Fruit fly (Drosophila melanogaster): Measurements from ENCODE around the gene Gabat.

Gene Gabat

DNA sequence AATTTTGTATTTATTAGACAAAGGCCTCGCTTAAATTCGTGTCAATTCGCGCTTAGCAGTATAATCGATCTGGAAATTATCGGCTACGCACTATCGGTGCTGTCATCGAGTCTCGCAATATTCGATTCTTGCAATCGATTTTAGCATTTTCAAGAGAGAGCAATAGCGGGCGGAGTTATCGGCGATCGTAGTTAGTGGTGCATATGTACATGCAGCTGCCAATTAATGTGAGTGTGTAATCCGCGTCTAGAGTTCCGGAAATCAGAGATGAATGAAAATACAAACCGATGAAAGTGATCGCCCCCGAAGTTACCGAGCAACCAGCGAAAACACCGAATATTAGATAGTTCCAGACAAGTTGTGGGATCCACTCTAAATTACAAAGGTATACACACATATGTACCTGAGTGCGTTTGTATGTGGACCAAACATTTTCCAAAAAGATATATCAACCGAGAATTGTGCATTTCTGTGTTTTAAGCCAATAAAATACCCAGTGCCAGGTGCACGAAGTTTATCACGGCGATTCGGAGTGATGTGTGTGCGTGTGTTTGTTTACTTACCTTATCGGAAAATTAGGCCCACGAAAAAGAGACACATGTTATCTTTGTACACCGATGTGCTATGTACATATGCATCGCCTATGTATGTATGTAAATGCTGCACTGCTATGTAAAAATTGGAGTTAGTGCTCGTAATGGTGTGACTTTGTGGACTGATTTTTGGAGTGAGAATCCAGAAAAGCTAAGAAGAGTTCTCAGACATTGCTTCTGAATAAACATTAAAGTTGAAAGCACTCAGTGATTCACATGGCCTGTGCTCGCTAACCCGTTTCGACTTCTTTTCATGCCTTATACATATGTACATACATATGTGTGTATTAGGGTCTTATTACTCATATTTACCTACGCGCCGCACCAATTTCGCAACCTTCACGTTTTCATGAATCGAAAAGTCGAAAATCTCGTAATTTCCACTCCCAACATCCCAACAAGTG is 6.1 kb upstream of the Gabat start (continued):
- TF ChIP-seq hth (optimal IDR thresholded peaks at IDR 0.05), result no peak
- no peak for TF ChIP-seq CG18476 (GFP tag; optimal IDR thresholded peaks at IDR 0.05)
- TF ChIP-seq CHES-1-like (GFP tag; optimal IDR thresholded peaks at IDR 0.05), result peak; percentile 12
- TF ChIP-seq inv (GFP tag; IDR thresholded peaks at IDR 0.05; ENCODE audit: partially characterized antibody), result peak; percentile 81
- TF ChIP-seq CG1603 (tag; optimal IDR thresholded peaks at IDR 0.05), result peak; percentile 79
- TF ChIP-seq zen (tag; optimal IDR thresholded peaks at IDR 0.05), result peak; percentile 24
- no peak for TF ChIP-seq Bdp1 (GFP tag; optimal IDR thresholded peaks at IDR 0.05)
- peak; percentile 44 for TF ChIP-seq mirr (GFP tag; optimal IDR thresholded peaks at IDR 0.05)
- TF ChIP-seq Bgb (GFP tag; IDR thresholded peaks at IDR 0.05; ENCODE audit: partially characterized antibody), result peak; percentile 96
- peak; percentile 52 for TF ChIP-seq CG17912 (GFP tag; optimal IDR thresholded peaks at IDR 0.05)
- TF ChIP-seq Dp (GFP tag; optimal IDR thresholded peaks at IDR 0.05), result peak; percentile 89
- TF ChIP-seq CG13123 (GFP tag; optimal IDR thresholded peaks at IDR 0.05), result no peak
- TF ChIP-seq CG10462 (GFP tag; optimal IDR thresholded peaks at IDR 0.05), result no peak
- TF ChIP-seq Taf1 (GFP tag; IDR thresholded peaks at IDR 0.05), result no peak
- TF ChIP-seq CG34422 (GFP tag; IDR thresholded peaks at IDR 0.05), result peak; percentile 63; the same call in 1 of the 3 replicates

DNA sequence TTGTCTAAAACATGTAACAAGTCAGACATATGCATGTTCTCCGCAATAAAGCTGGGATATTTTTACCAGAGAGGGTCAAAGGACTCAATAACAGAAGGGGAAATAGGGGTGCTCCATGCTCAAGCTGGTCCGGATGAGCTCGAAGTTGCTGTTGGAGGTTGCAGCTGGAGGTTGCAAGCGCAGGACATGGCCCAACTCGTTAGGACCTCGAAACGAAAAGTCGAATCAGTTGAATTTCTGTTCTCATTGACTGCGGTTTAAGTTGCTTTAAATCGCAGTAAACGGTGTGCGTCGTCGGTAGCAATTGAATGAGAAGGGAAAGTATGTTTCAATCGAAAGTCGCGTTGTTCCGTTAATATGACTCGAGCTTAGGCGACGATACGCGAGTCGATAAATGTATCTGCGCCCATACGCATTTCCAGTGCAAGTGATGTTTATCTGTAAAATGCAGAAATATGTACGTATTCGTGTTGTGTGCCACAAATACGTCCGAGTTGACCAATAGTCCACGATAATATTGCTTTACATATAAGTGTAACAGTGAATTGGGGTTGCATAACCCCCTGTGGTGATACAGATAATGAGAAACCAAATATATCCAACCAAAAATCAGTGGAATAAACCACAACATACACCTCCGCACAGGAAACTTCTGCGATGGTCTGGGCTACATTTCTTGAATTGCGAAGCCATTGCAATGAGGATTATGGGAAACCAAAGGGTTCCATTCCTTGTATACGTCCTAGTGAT is 4.7 kb upstream of the Gabat start, which contains the start of gene kug:
Gene kug (plus strand): TSS at position 269 of the 750 bp plus-strand sequence.
- TF ChIP-seq vnd (GFP tag; IDR thresholded peaks at IDR 0.05; ENCODE audit: partially characterized antibody) (0 out of 3 replicates have a peak, but pooled peaks have one; percentile 18), D (optimal IDR thresholded peaks at IDR 0.05) (peak; percentile 46), D (GFP tag; optimal IDR thresholded peaks at IDR 0.05) (no peak), CG6791 (GFP tag; IDR thresholded peaks at IDR 0.05; ENCODE audit: partially characterized antibody) (0 out of 3 replicates have a peak, but pooled peaks have one; percentile 27), Antp (GFP tag; optimal IDR thresholded peaks at IDR 0.05) (no peak), Bgb (GFP tag; IDR thresholded peaks at IDR 0.05; ENCODE audit: partially characterized antibody) (peak; percentile 19; the same call in 1 of the 2 replicates), bbx (GFP tag; IDR thresholded peaks at IDR 0.05; ENCODE audit: partially characterized antibody) (0 out of 2 replicates have a peak, but pooled peaks have one; percentile 31), eve (GFP tag; optimal IDR thresholded peaks at IDR 0.05) (peak in 1 of 2 experiments; percentile 69), gt (GFP tag; IDR thresholded peaks at IDR 0.05) (no peak), Jarid2 (GFP tag; optimal IDR thresholded peaks at IDR 0.05) (peak; percentile 24), Pdp1 (GFP tag; optimal IDR thresholded peaks at IDR 0.05) (peak in 1 of 2 experiments; percentile 46), Spps (tag; optimal IDR thresholded peaks at IDR 0.05) (no peak), Med (GFP tag) (peak; percentile 59), mirr (GFP tag; optimal IDR thresholded peaks at IDR 0.05) (peak; percentile 1), CG6813 (GFP tag; optimal IDR thresholded peaks at IDR 0.05) (peak; percentile 6), CG7372 (GFP tag; IDR thresholded peaks at IDR 0.05) (no peak), CG15601 (tag; optimal IDR thresholded peaks at IDR 0.05) (peak; percentile 96), nerfin-2 (GFP tag; IDR thresholded peaks at IDR 0.05; ENCODE audit: partially characterized antibody) (0 out of 2 replicates have a peak, but pooled peaks have one; percentile 39), z (GFP tag; IDR thresholded peaks at IDR 0.05) (0 out of 3 replicates have a peak, but pooled peaks have one; percentile 33), CG5180 (GFP tag; optimal IDR thresholded peaks at IDR 0.05) (peak; percentile 98), Hr3 (GFP tag; optimal IDR thresholded peaks at IDR 0.05) (no peak), Nf-YA (GFP tag; IDR thresholded peaks at IDR 0.05) (no peak), zfh1 (GFP tag; IDR thresholded peaks at IDR 0.05) (0 out of 3 replicates have a peak, but pooled peaks have one; percentile 3), D19B (GFP tag; optimal IDR thresholded peaks at IDR 0.05) (no peak), hkb (optimal IDR thresholded peaks at IDR 0.05) (no peak), hkb (GFP tag; IDR thresholded peaks at IDR 0.05) (0 out of 2 replicates have a peak, but pooled peaks have one; percentile 5)
